Worm (Caenorhabditis elegans): Measurements from ENCODE around the gene tsr-2.
"Not testable (repeated sequence)": the region's sequence is repeated elsewhere in the genome, so short reads cannot be mapped to it uniquely, and the experiment has no call there.

The tsr-2 gene

ce11 chrIV:16663591-16663990 lies 7.2 kb downstream of the tsr-2 start:
- no peak for TF ChIP-seq dao-5 (tag; optimal IDR thresholded peaks at IDR 0.05)
- peak; percentile 58 for TF ChIP-seq him-1 (tag; optimal IDR thresholded peaks at IDR 0.05)
- TF ChIP-seq W03F9.2 (tag; optimal IDR thresholded peaks at IDR 0.05), result peak; percentile 3

ce11 chrIV:16664020-16664419 lies 7.6 kb downstream of the tsr-2 start, which contains the start of gene sta-1:
TSS of gene sta-1 (plus strand) at chrIV:16664320.
- TF ChIP-seq dao-5, W03F9.2, him-1 (tag; optimal IDR thresholded peaks at IDR 0.05): not testable (repeated sequence)

ce11 chrIV:16684224-16684623 lies 27.8 kb downstream of the tsr-2 start:
- peak; percentile 11 for TF ChIP-seq W03F9.2 (tag; optimal IDR thresholded peaks at IDR 0.05)
- TF ChIP-seq him-1 (tag; optimal IDR thresholded peaks at IDR 0.05), result no peak
- TF ChIP-seq dao-5 (tag; optimal IDR thresholded peaks at IDR 0.05), result no peak

- TF ChIP-seq dao-5 (tag; optimal IDR thresholded peaks at IDR 0.05), result no peak
- TF ChIP-seq W03F9.2 (tag; optimal IDR thresholded peaks at IDR 0.05), result no peak
- TF ChIP-seq him-1 (tag; optimal IDR thresholded peaks at IDR 0.05), result no peak
Observed at ce11 chrIV:16694567-16694966, 38.2 kb downstream of the tsr-2 start, which contains the start of gene Y51H4A.941. TSS of gene Y51H4A.941 (minus strand) at chrIV:16694667.

DNA sequence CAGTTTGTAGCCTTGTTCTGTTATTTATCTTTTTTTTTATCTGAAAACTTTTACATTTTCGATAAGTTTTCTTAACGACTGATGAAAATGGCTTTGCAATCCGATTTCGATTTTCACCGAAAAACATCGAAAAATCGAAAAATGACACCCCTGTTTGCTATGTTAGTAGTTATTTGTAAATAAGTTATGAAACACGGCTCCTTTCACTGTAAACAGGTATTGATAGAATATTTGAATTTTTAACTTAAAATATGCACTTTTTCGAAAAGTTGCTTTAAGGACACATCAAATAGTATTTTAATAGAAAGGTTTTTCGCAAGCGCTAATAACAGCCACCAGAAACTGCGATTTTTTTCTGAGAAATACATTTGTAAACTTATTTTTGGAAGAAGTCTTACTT lies 40.0 kb downstream of the tsr-2 start:
- TF ChIP-seq dao-5 (tag; optimal IDR thresholded peaks at IDR 0.05), result no peak
- TF ChIP-seq him-1 (tag; optimal IDR thresholded peaks at IDR 0.05), result no peak
- no peak for TF ChIP-seq W03F9.2 (tag; optimal IDR thresholded peaks at IDR 0.05)

- TF ChIP-seq him-1 (tag; optimal IDR thresholded peaks at IDR 0.05), result no peak
- TF ChIP-seq dao-5 (tag; optimal IDR thresholded peaks at IDR 0.05), result no peak
- no peak for TF ChIP-seq W03F9.2 (tag; optimal IDR thresholded peaks at IDR 0.05)
Observed at ce11 chrIV:16706950-16707349, 50.5 kb downstream of the tsr-2 start.
